Fruit fly (Drosophila melanogaster): Measurements from ENCODE around the gene CG17991.

Gene CG17991

dm6 chr3R:27204694-27205414 lies 36.2 kb upstream of the CG17991 start (continued):
- no peak for TF ChIP-seq CG2199 (GFP tag; IDR thresholded peaks at IDR 0.05)
- TF ChIP-seq pita (GFP tag; optimal IDR thresholded peaks at IDR 0.05): no peak
- TF ChIP-seq CG7987 (GFP tag; optimal IDR thresholded peaks at IDR 0.05): no peak
- TF ChIP-seq CG2712 (tag; optimal IDR thresholded peaks at IDR 0.05): peak; percentile 66
- no peak for TF ChIP-seq CG9932 (GFP tag; IDR thresholded peaks at IDR 0.05)
- no peak for TF ChIP-seq Hmr (GFP tag; optimal IDR thresholded peaks at IDR 0.05)
- TF ChIP-seq caup (GFP tag; optimal IDR thresholded peaks at IDR 0.05; ENCODE audit: severe bottlenecking): no peak
- no peak for TF ChIP-seq MESR4 (GFP tag; optimal IDR thresholded peaks at IDR 0.05)
- 0 out of 3 replicates have a peak, but pooled peaks have one; percentile 27 for TF ChIP-seq CG11695 (GFP tag; IDR thresholded peaks at IDR 0.05)
- no peak for TF ChIP-seq PHDP (tag; optimal IDR thresholded peaks at IDR 0.05)
- TF ChIP-seq vfl (GFP tag; optimal IDR thresholded peaks at IDR 0.05): no peak
- TF ChIP-seq wor (GFP tag; IDR thresholded peaks at IDR 0.05): peak; percentile 12; the same call in 1 of the 2 replicates
- TF ChIP-seq CG10543 (GFP tag; optimal IDR thresholded peaks at IDR 0.05): no peak
- TF ChIP-seq ara (GFP tag; IDR thresholded peaks at IDR 0.05): peak; percentile 58
- no peak for TF ChIP-seq sc (optimal IDR thresholded peaks at IDR 0.05)
- no peak for TF ChIP-seq sc (GFP tag; optimal IDR thresholded peaks at IDR 0.05)
- peak; percentile 60 for TF ChIP-seq CG31441 (GFP tag; IDR thresholded peaks at IDR 0.05)
- TF ChIP-seq CG3163 (GFP tag; optimal IDR thresholded peaks at IDR 0.05): no peak
- TF ChIP-seq CG2129 (GFP tag; IDR thresholded peaks at IDR 0.05; ENCODE audit: partially characterized antibody): no peak
- TF ChIP-seq odd (GFP tag; optimal IDR thresholded peaks at IDR 0.05): no peak
- TF ChIP-seq trem (tag; optimal IDR thresholded peaks at IDR 0.05): peak; percentile 31
- no peak for TF ChIP-seq CG12104 (GFP tag; optimal IDR thresholded peaks at IDR 0.05)
- TF ChIP-seq gce (GFP tag; IDR thresholded peaks at IDR 0.05): no peak
- TF ChIP-seq nmo (GFP tag; optimal IDR thresholded peaks at IDR 0.05): peak; percentile 29
- no peak for TF ChIP-seq Hsf (GFP tag; optimal IDR thresholded peaks at IDR 0.05)
- TF ChIP-seq CG6689 (GFP tag; IDR thresholded peaks at IDR 0.05): 0 out of 2 replicates have a peak, but pooled peaks have one; percentile 33
- no peak for TF ChIP-seq Ravus (GFP tag; IDR thresholded peaks at IDR 0.05)
- no peak for TF ChIP-seq pb (GFP tag; optimal IDR thresholded peaks at IDR 0.05)
- TF ChIP-seq CG18476 (GFP tag; optimal IDR thresholded peaks at IDR 0.05): peak; percentile 96
- no peak for TF ChIP-seq Drgx (GFP tag; IDR thresholded peaks at IDR 0.05)
- no peak for TF ChIP-seq NfI (GFP tag; optimal IDR thresholded peaks at IDR 0.05)
- no peak for TF ChIP-seq kah (GFP tag; optimal IDR thresholded peaks at IDR 0.05)
- no peak for TF ChIP-seq Rx (GFP tag; IDR thresholded peaks at IDR 0.05)
- TF ChIP-seq abd-A (tag; optimal IDR thresholded peaks at IDR 0.05): peak; percentile 74
- no peak for TF ChIP-seq D (optimal IDR thresholded peaks at IDR 0.05)
- peak; percentile 35 for TF ChIP-seq D (GFP tag; optimal IDR thresholded peaks at IDR 0.05)
- no peak for TF ChIP-seq CG8281 (tag; optimal IDR thresholded peaks at IDR 0.05)
- no peak for TF ChIP-seq aop (GFP tag; IDR thresholded peaks at IDR 0.05)
- TF ChIP-seq CG5180 (GFP tag; optimal IDR thresholded peaks at IDR 0.05): no peak
- no peak for TF ChIP-seq B-H2 (GFP tag; optimal IDR thresholded peaks at IDR 0.05)
- TF ChIP-seq nerfin-1 (tag; optimal IDR thresholded peaks at IDR 0.05): peak; percentile 22
- TF ChIP-seq E2f2 (GFP tag; IDR thresholded peaks at IDR 0.05): 0 out of 2 replicates have a peak, but pooled peaks have one; percentile 9
- TF ChIP-seq Lhr (GFP tag; optimal IDR thresholded peaks at IDR 0.05): no peak
- peak; percentile 9 for TF ChIP-seq lab (GFP tag; optimal IDR thresholded peaks at IDR 0.05)
- no peak for TF ChIP-seq crc (GFP tag; optimal IDR thresholded peaks at IDR 0.05)
- no peak for TF ChIP-seq Oaz (GFP tag; IDR thresholded peaks at IDR 0.05)
- TF ChIP-seq CG6654 (GFP tag; optimal IDR thresholded peaks at IDR 0.05): no peak
- TF ChIP-seq row (GFP tag; IDR thresholded peaks at IDR 0.05): peak; percentile 78
- TF ChIP-seq Abd-B (GFP tag; optimal IDR thresholded peaks at IDR 0.05): peak; percentile 31
- no peak for TF ChIP-seq Dek (tag; optimal IDR thresholded peaks at IDR 0.05)
